Fruit fly (Drosophila melanogaster): ENCODE data around the gene Eig71Ee.

Gene Eig71Ee

dm6 chr3L:15655910-15656309 is at the start of gene Eig71Ee:
Eig71Ee (minus strand) TSS chr3L:15656010.
- TF ChIP-seq dac (GFP tag; optimal IDR thresholded peaks at IDR 0.05) (no peak), CG1621 (tag; optimal IDR thresholded peaks at IDR 0.05) (no peak), CG8119 (GFP tag; IDR thresholded peaks at IDR 0.05) (no peak), Smox (GFP tag; optimal IDR thresholded peaks at IDR 0.05) (no peak), eg (GFP tag; IDR thresholded peaks at IDR 0.05) (no peak), ss (GFP tag; optimal IDR thresholded peaks at IDR 0.05) (no peak), Sox102F (GFP tag; optimal IDR thresholded peaks at IDR 0.05) (no peak), Gug (GFP tag; IDR thresholded peaks at IDR 0.05) (no peak), CG34406 (GFP tag; optimal IDR thresholded peaks at IDR 0.05) (no peak), CG3919 (GFP tag; optimal IDR thresholded peaks at IDR 0.05) (no peak), acj6 (GFP tag; optimal IDR thresholded peaks at IDR 0.05) (no peak), Eip93F (GFP tag; optimal IDR thresholded peaks at IDR 0.05) (no peak), fd85E (GFP tag; optimal IDR thresholded peaks at IDR 0.05) (no peak), Blimp-1 (GFP tag; optimal IDR thresholded peaks at IDR 0.05) (no peak), Met (GFP tag; optimal IDR thresholded peaks at IDR 0.05) (no peak), CG11902 (GFP tag; optimal IDR thresholded peaks at IDR 0.05) (no peak), OdsH (GFP tag; optimal IDR thresholded peaks at IDR 0.05) (no peak), Sox14 (GFP tag; optimal IDR thresholded peaks at IDR 0.05) (no peak), CG8632 (GFP tag; optimal IDR thresholded peaks at IDR 0.05) (no peak), CG10631 (GFP tag; optimal IDR thresholded peaks at IDR 0.05) (no peak)

- TF ChIP-seq Ets96B (tag; optimal IDR thresholded peaks at IDR 0.05): peak; percentile 66
- TF ChIP-seq Eip75B (GFP tag; optimal IDR thresholded peaks at IDR 0.05): peak; percentile 10
- peak; percentile 47 for TF ChIP-seq fd59A (GFP tag; optimal IDR thresholded peaks at IDR 0.05)
- TF ChIP-seq CG34406 (GFP tag; optimal IDR thresholded peaks at IDR 0.05): peak; percentile 38
- TF ChIP-seq CG11294 (GFP tag; IDR thresholded peaks at IDR 0.05): no peak
- peak; percentile 34 for TF ChIP-seq Smox (GFP tag; optimal IDR thresholded peaks at IDR 0.05)
- TF ChIP-seq CG8119 (GFP tag; IDR thresholded peaks at IDR 0.05): peak; percentile 63; the same call in 2 of the 3 replicates
- TF ChIP-seq CG32006 (GFP tag; optimal IDR thresholded peaks at IDR 0.05): peak; percentile 77
- TF ChIP-seq achi (GFP tag; optimal IDR thresholded peaks at IDR 0.05): peak; percentile 73
- peak in 1 of 2 experiments; percentile 30 for TF ChIP-seq ss (GFP tag; optimal IDR thresholded peaks at IDR 0.05)
- no peak for TF ChIP-seq Ets21C (GFP tag; optimal IDR thresholded peaks at IDR 0.05)
- TF ChIP-seq CG11762 (GFP tag; optimal IDR thresholded peaks at IDR 0.05; ENCODE audit: insufficient read depth): no peak
- peak; percentile 42 for TF ChIP-seq CG6808 (GFP tag; optimal IDR thresholded peaks at IDR 0.05)
- TF ChIP-seq Sox15 (GFP tag; optimal IDR thresholded peaks at IDR 0.05): peak; percentile 9
- TF ChIP-seq fkh (GFP tag; optimal IDR thresholded peaks at IDR 0.05): peak; percentile 66
- TF ChIP-seq eg (GFP tag; IDR thresholded peaks at IDR 0.05): no peak
- peak; percentile 68 for TF ChIP-seq svp (GFP tag)
- peak; percentile 69 for TF ChIP-seq CG4318 (GFP tag; optimal IDR thresholded peaks at IDR 0.05)
- peak; percentile 9 for TF ChIP-seq topi (GFP tag; optimal IDR thresholded peaks at IDR 0.05)
- peak; percentile 38 for TF ChIP-seq CG6276 (GFP tag; optimal IDR thresholded peaks at IDR 0.05)
- no peak for TF ChIP-seq Met (GFP tag; optimal IDR thresholded peaks at IDR 0.05)
- TF ChIP-seq dsx (GFP tag; optimal IDR thresholded peaks at IDR 0.05; ENCODE audit: poor library complexity, severe bottlenecking): peak; percentile 34
- TF ChIP-seq CG1621 (tag; optimal IDR thresholded peaks at IDR 0.05): no peak
- peak; percentile 48 for TF ChIP-seq CG8632 (GFP tag; optimal IDR thresholded peaks at IDR 0.05)
- TF ChIP-seq Hr38 (GFP tag; optimal IDR thresholded peaks at IDR 0.05): no peak
- TF ChIP-seq net (GFP tag; optimal IDR thresholded peaks at IDR 0.05): peak; percentile 34
- TF ChIP-seq CG7368 (GFP tag; optimal IDR thresholded peaks at IDR 0.05): no peak
- peak; percentile 50 for TF ChIP-seq spab (GFP tag; optimal IDR thresholded peaks at IDR 0.05)
- peak; percentile 12 for TF ChIP-seq CG6792 (GFP tag; optimal IDR thresholded peaks at IDR 0.05)
- peak; percentile 55 for TF ChIP-seq Hr4 (GFP tag; optimal IDR thresholded peaks at IDR 0.05)
- peak; percentile 62 for TF ChIP-seq pdm3 (GFP tag; optimal IDR thresholded peaks at IDR 0.05)
- TF ChIP-seq salr (GFP tag; optimal IDR thresholded peaks at IDR 0.05): peak in 1 of 2 experiments; percentile 64
- peak; percentile 27 for TF ChIP-seq CG10669 (GFP tag; optimal IDR thresholded peaks at IDR 0.05)
- peak; percentile 61 for TF ChIP-seq acj6 (GFP tag; optimal IDR thresholded peaks at IDR 0.05)
- peak; percentile 33 for TF ChIP-seq Gug (GFP tag; IDR thresholded peaks at IDR 0.05)
- TF ChIP-seq Eip78C (GFP tag): peak; percentile 81
- TF ChIP-seq CG3032 (tag; optimal IDR thresholded peaks at IDR 0.05): peak; percentile 39
- TF ChIP-seq Lpt (GFP tag; optimal IDR thresholded peaks at IDR 0.05): peak; percentile 59
Measured at dm6 chr3L:15704250-15704985, 48.6 kb upstream of the Eig71Ee start.

Data from whole organism, prepupa.